Worm (Caenorhabditis elegans): ENCODE measurements around the gene pmt-2.

- TF ChIP-seq ztf-4 (tag; optimal IDR thresholded peaks at IDR 0.05) (no peak), ceh-82 (tag; optimal IDR thresholded peaks at IDR 0.05) (no peak), fkh-10 (GFP tag; optimal IDR thresholded peaks at IDR 0.05) (no peak), nhr-12 (tag; optimal IDR thresholded peaks at IDR 0.05) (no peak), egl-27 (tag; optimal IDR thresholded peaks at IDR 0.05) (no peak)
These were observed 38.7 kb downstream of the pmt-2 start for ce11 chrV:4667062-4667461.

Data from whole organism, L3 larva.